Comparison of ENCODE assay signal across 3 worm cellular contexts in genomic region chrII:8854874-8855273, ce11.
TF ChIP-seq lines count a peak whose summit lies in the region.

No protein-coding gene starts in this region.

TF ChIP-seq in whole organism, L1 larva, 84 proteins besides CTCF, POLR2A, EP300 and RAD21:
- TF ChIP-seq egl-27 (tag; optimal IDR thresholded peaks at IDR 0.05; lab: Kevin White, UChicago) (no peak), blmp-1 (tag; optimal IDR thresholded peaks at IDR 0.05; lab: Kevin White, UChicago) (peak; percentile 63), isw-1 (GFP tag; IDR thresholded peaks at IDR 0.05; lab: Robert Waterston, UW) (no peak), efl-3 (GFP tag; optimal IDR thresholded peaks at IDR 0.05; lab: Kevin White, UChicago) (no peak), pqm-1 (tag; optimal IDR thresholded peaks at IDR 0.05; lab: Kevin White, UChicago) (no peak), ztf-4 (tag; optimal IDR thresholded peaks at IDR 0.05; lab: Kevin White, UChicago) (no peak), aly-2 (tag; optimal IDR thresholded peaks at IDR 0.05; lab: Kevin White, UChicago) (no peak), nhr-77 (tag; optimal IDR thresholded peaks at IDR 0.05; lab: Kevin White, UChicago) (no peak), mab-9 (GFP tag; IDR thresholded peaks at IDR 0.05; lab: Robert Waterston, UW) (no peak), lin-14 (GFP tag; optimal IDR thresholded peaks at IDR 0.05; lab: Kevin White, UChicago) (peak; percentile 9)

TF ChIP-seq in whole organism, L2 larva, 48 proteins besides CTCF, POLR2A, EP300 and RAD21:
- no peak for TF ChIP-seq skn-1 (tag; optimal IDR thresholded peaks at IDR 0.05; lab: Kevin White, UChicago)
- peak; percentile 33 for TF ChIP-seq nhr-25 (tag; optimal IDR thresholded peaks at IDR 0.05; lab: Kevin White, UChicago)
- TF ChIP-seq ztf-4 (tag; optimal IDR thresholded peaks at IDR 0.05; lab: Kevin White, UChicago) = no peak
TF ChIP-seq in whole organism, L2 larva: peak in this region for 1.

TF ChIP-seq in whole organism, L3 larva, 47 proteins besides CTCF, POLR2A, EP300 and RAD21:
- TF ChIP-seq snpc-4 (tag; optimal IDR thresholded peaks at IDR 0.05; lab: Kevin White, UChicago) (no peak), nhr-25 (tag; optimal IDR thresholded peaks at IDR 0.05; lab: Kevin White, UChicago) (peak; percentile 24)
TF ChIP-seq in whole organism, L3 larva: peak in this region for 1.

Comparison
In these comparisons a context has a peak if more than half of its experiments do, and no peak if none do; other contexts are left out.
1. Of the 22 proteins assayed by ChIP-seq in both whole organism, L1 larva and whole organism, L2 larva: peak only in whole organism, L1 larva: blmp-1; only in whole organism, L2 larva: none; in both: none; in neither: 21.